Worm (Caenorhabditis elegans) whole organism, L3 larva: Measurements from ENCODE around the gene F58E1.13.

Experiments
- aly-2 ChIP-seq: fragments of 150-350 bp; optimal IDR thresholded peaks from 2 replicates; lab custom pipeline; 2014; ENCODE audit warnings: missing biosample characterization, missing genetic modification characterization
- ceh-28 ChIP-seq: fragments of 150-350 bp; optimal IDR thresholded peaks from 2 replicates; lab custom pipeline; 2014; ENCODE audit warnings: missing biosample characterization, missing genetic modification reagents, missing genetic modification characterization
- egl-5 ChIP-seq: fragments of 150-350 bp; optimal IDR thresholded peaks from 2 replicates; lab custom pipeline; 2017; ENCODE audit warnings: missing biosample characterization, missing genetic modification reagents, missing genetic modification characterization, inconsistent platforms
- mml-1 ChIP-seq: fragments of 150-350 bp; sonication (generic microtip); optimal IDR thresholded peaks from 3 replicates; lab custom pipeline; 2014; ENCODE audit warnings: missing biosample characterization, missing genetic modification characterization
- nhr-11 ChIP-seq: fragments of 150-350 bp; optimal IDR thresholded peaks from 2 replicates; lab custom pipeline; 2014; ENCODE audit warnings: missing biosample characterization, missing genetic modification characterization
- nhr-23 ChIP-seq: fragments of 150-350 bp; optimal IDR thresholded peaks from 2 replicates; lab custom pipeline; 2014; ENCODE audit warnings: missing biosample characterization, missing genetic modification reagents, missing genetic modification characterization
- nhr-237 ChIP-seq: fragments of 150-350 bp; optimal IDR thresholded peaks from 2 replicates; lab custom pipeline; 2014; ENCODE audit warnings: missing biosample characterization, missing genetic modification characterization
- pha-4 ChIP-seq: fragments of 150-350 bp; optimal IDR thresholded peaks from 2 replicates; lab custom pipeline; 2014; ENCODE audit warnings: missing biosample characterization, missing genetic modification reagents, missing genetic modification characterization
- unc-39 ChIP-seq: sonication (generic microtip); optimal IDR thresholded peaks from 4 replicates; lab custom pipeline; 2017; ENCODE audit warnings: missing biosample characterization, missing genetic modification characterization

- TF ChIP-seq nhr-237 (tag; lab: Kevin White, UChicago) (no peak), unc-39 (tag; lab: Kevin White, UChicago) (no peak), nhr-11 (no peak), pha-4 (tag; lab: Kevin White, UChicago) (no peak), aly-2 (tag; lab: Kevin White, UChicago) (no peak), mml-1 (no peak), egl-5 (tag; lab: Kevin White, UChicago) (no peak), ceh-28 (tag; lab: Kevin White, UChicago) (no peak), nhr-23 (tag; lab: Kevin White, UChicago) (no peak)
Observed at ce11 chrII:1741248-1741647, 45.6 kb upstream of the F58E1.13 start, which contains the start of gene K07G6.1.
